Fruit fly (Drosophila melanogaster) whole organism, embryonic: Measurements from ENCODE around the gene AsnRS.

Experiments
- Abd-B ChIP-seq: fragments of 200-800 bp; sonication (Bioruptor generic); optimal IDR thresholded peaks from 2 replicates; lab custom pipeline; 2018; ENCODE audit warnings: missing biosample characterization, mild to moderate bottlenecking, missing genetic modification characterization, moderate library complexity
- Atf6 ChIP-seq: fragments of 200-800 bp; sonication (Bioruptor generic); IDR thresholded peaks from 2 replicates; pipeline ENCODE4 v1.3.6; 2022; ENCODE audit warnings: missing biosample characterization, missing genetic modification characterization
- Bdp1 ChIP-seq: fragments of 200-800 bp; sonication (Bioruptor generic); optimal IDR thresholded peaks from 3 replicates; lab custom pipeline; 2016; ENCODE audit warnings: missing biosample characterization, missing genetic modification characterization
- Blimp-1 ChIP-seq: fragments of 200-800 bp; sonication (Bioruptor generic); optimal IDR thresholded peaks from 3 replicates; lab custom pipeline; 2018; ENCODE audit warnings: missing biosample characterization, missing genetic modification characterization, mild to moderate bottlenecking, moderate library complexity, missing genetic modification reagents
- CG1024 ChIP-seq: fragments of 200-800 bp; sonication (Bioruptor generic); IDR thresholded peaks from 2 replicates; pipeline ENCODE4 v1.3.6; 2022; ENCODE audit warnings: missing biosample characterization, missing genetic modification characterization
- CG10366 ChIP-seq: fragments of 200-800 bp; sonication (Bioruptor generic); IDR thresholded peaks from 2 replicates; pipeline ENCODE4 v1.3.6; 2022; ENCODE audit warnings: missing biosample characterization, missing genetic modification characterization
- CG12391 ChIP-seq: fragments of 200-800 bp; sonication (Bioruptor generic); optimal IDR thresholded peaks from 3 replicates; lab custom pipeline; 2018; ENCODE audit warnings: missing biosample characterization, mild to moderate bottlenecking, missing genetic modification characterization, moderate library complexity
- CG13287 ChIP-seq: fragments of 200-800 bp; sonication (Bioruptor generic); IDR thresholded peaks from 2 replicates; pipeline ENCODE4 v1.3.6; 2022; ENCODE audit warnings: missing biosample characterization, missing genetic modification characterization; ENCODE audit not compliant: partially characterized antibody
- CG14050 ChIP-seq: fragments of 200-800 bp; sonication (Bioruptor generic); IDR thresholded peaks from 3 replicates; pipeline ENCODE4 v1.3.6; 2022; ENCODE audit warnings: missing biosample characterization, missing genetic modification characterization
- CG14441 ChIP-seq: fragments of 200-800 bp; sonication (Bioruptor generic); IDR thresholded peaks from 2 replicates; pipeline ENCODE4 v1.3.6; 2022; ENCODE audit warnings: missing biosample characterization, missing genetic modification characterization
- CG15011 ChIP-seq: fragments of 200-800 bp; sonication (Bioruptor generic); optimal IDR thresholded peaks from 3 replicates; lab custom pipeline; 2018; ENCODE audit warnings: missing biosample characterization, mild to moderate bottlenecking, missing genetic modification characterization
- CG1603 ChIP-seq: fragments of 200-800 bp; sonication (Bioruptor generic); optimal IDR thresholded peaks from 2 replicates; lab custom pipeline; 2019; ENCODE audit warnings: missing biosample characterization, mild to moderate bottlenecking, missing genetic modification characterization, moderate library complexity
- CG17361 ChIP-seq: fragments of 200-800 bp; sonication (Bioruptor generic); IDR thresholded peaks from 3 replicates; pipeline ENCODE4 v1.3.6; 2022; ENCODE audit warnings: missing biosample characterization, missing genetic modification characterization
- CG1792 ChIP-seq: fragments of 200-800 bp; sonication (Bioruptor generic); optimal IDR thresholded peaks from 2 replicates; lab custom pipeline; 2016; ENCODE audit warnings: missing biosample characterization, missing genetic modification characterization
- CG2129 ChIP-seq: fragments of 200-800 bp; sonication (Bioruptor generic); IDR thresholded peaks from 2 replicates; pipeline ENCODE4 v1.3.6; 2022; ENCODE audit warnings: missing biosample characterization, missing genetic modification characterization; ENCODE audit not compliant: partially characterized antibody
- CG2199 ChIP-seq: fragments of 200-800 bp; sonication (Bioruptor generic); IDR thresholded peaks from 3 replicates; pipeline ENCODE4 v1.3.6; 2022; ENCODE audit warnings: missing biosample characterization, missing genetic modification characterization
- CG31388 ChIP-seq: fragments of 200-800 bp; sonication (Bioruptor generic); optimal IDR thresholded peaks from 2 replicates; lab custom pipeline; 2016; ENCODE audit warnings: missing biosample characterization, missing genetic modification characterization
- CG33213 ChIP-seq: fragments of 200-800 bp; sonication (Bioruptor generic); optimal IDR thresholded peaks from 3 replicates; lab custom pipeline; 2016; ENCODE audit warnings: missing biosample characterization, missing genetic modification characterization
- CG34376 ChIP-seq: fragments of 200-800 bp; sonication (Bioruptor generic); optimal IDR thresholded peaks from 2 replicates; lab custom pipeline; 2018; ENCODE audit warnings: missing biosample characterization, mild to moderate bottlenecking, missing genetic modification characterization
- CG3838 ChIP-seq: fragments of 200-800 bp; sonication (Bioruptor generic); optimal IDR thresholded peaks from 3 replicates; lab custom pipeline; 2016; ENCODE audit warnings: missing biosample characterization, missing genetic modification characterization
- CG4730 ChIP-seq: fragments of 200-800 bp; sonication (Bioruptor generic); IDR thresholded peaks from 2 replicates; pipeline ENCODE4 v1.3.6; 2022; ENCODE audit warnings: missing biosample characterization, missing genetic modification characterization
- CG9817 ChIP-seq: fragments of 200-800 bp; sonication (Bioruptor generic); optimal IDR thresholded peaks from 2 replicates; lab custom pipeline; 2018; ENCODE audit warnings: missing biosample characterization, mild to moderate bottlenecking, missing genetic modification characterization, moderate library complexity
- D19A ChIP-seq: fragments of 200-800 bp; optimal IDR thresholded peaks from 3 replicates; lab custom pipeline; 2019; ENCODE audit warnings: missing biosample characterization, mild to moderate bottlenecking, missing genetic modification characterization, moderate library complexity
- Dll ChIP-seq: fragments of 200-800 bp; sonication (Bioruptor generic); IDR thresholded peaks from 4 replicates; pipeline ENCODE4 v1.3.6; 2022; ENCODE audit warnings: missing biosample characterization, missing genetic modification characterization; ENCODE audit not compliant: partially characterized antibody
- ERR ChIP-seq: fragments of 200-800 bp; sonication (Bioruptor generic); optimal IDR thresholded peaks from 2 replicates; lab custom pipeline; 2016; ENCODE audit warnings: missing biosample characterization, missing genetic modification characterization
- Ets65A ChIP-seq: fragments of 200-800 bp; sonication (Bioruptor generic); peaks from one replicate; lab custom pipeline; 2016; ENCODE audit warnings: missing biosample characterization, missing genetic modification characterization
- Fer3 ChIP-seq: fragments of 200-800 bp; sonication (Bioruptor generic); optimal IDR thresholded peaks from 2 replicates; lab custom pipeline; 2018; ENCODE audit warnings: missing biosample characterization, mild to moderate bottlenecking, missing genetic modification characterization, moderate library complexity
- HLH3B ChIP-seq: fragments of 200-800 bp; sonication (Bioruptor generic); IDR thresholded peaks from 2 replicates; pipeline ENCODE4 v1.3.6; 2022; ENCODE audit warnings: missing biosample characterization, missing genetic modification characterization
- Hand ChIP-seq: fragments of 200-800 bp; sonication (Bioruptor generic); optimal IDR thresholded peaks from 2 replicates; lab custom pipeline; 2017; ENCODE audit warnings: mild to moderate bottlenecking, missing biosample characterization, missing genetic modification reagents, missing genetic modification characterization
- Rfx ChIP-seq: fragments of 200-800 bp; sonication (Bioruptor generic); IDR thresholded peaks from 2 replicates; pipeline ENCODE4 v1.3.6; 2022; ENCODE audit warnings: missing biosample characterization, missing genetic modification characterization
- Xbp1 ChIP-seq: fragments of 200-800 bp; sonication (Bioruptor generic); optimal IDR thresholded peaks from 3 replicates; lab custom pipeline; 2016; ENCODE audit warnings: missing biosample characterization, mild to moderate bottlenecking, missing genetic modification characterization
- ci ChIP-seq: fragments of 200-800 bp; sonication (Bioruptor generic); IDR thresholded peaks from 3 replicates; pipeline ENCODE4 v1.3.6; 2022; ENCODE audit warnings: missing biosample characterization, missing genetic modification characterization
- disco-r ChIP-seq: fragments of 200-800 bp; sonication (Bioruptor generic); optimal IDR thresholded peaks from 2 replicates; lab custom pipeline; 2016; ENCODE audit warnings: missing biosample characterization, missing genetic modification characterization
- emc ChIP-seq: fragments of 200-800 bp; sonication (Bioruptor generic); optimal IDR thresholded peaks from 2 replicates; lab custom pipeline; 2016; ENCODE audit warnings: missing biosample characterization, missing genetic modification characterization
- ewg ChIP-seq: fragments of 200-800 bp; sonication (Bioruptor generic); optimal IDR thresholded peaks from 3 replicates; lab custom pipeline; 2017; ENCODE audit warnings: mild to moderate bottlenecking, missing biosample characterization, missing genetic modification reagents, missing genetic modification characterization
- ham ChIP-seq: fragments of 200-800 bp; sonication (Bioruptor generic); IDR thresholded peaks from 2 replicates; pipeline ENCODE4 v1.3.6; 2022; ENCODE audit warnings: missing biosample characterization, missing genetic modification characterization
- jumu ChIP-seq: fragments of 200-800 bp; sonication (Bioruptor generic); optimal IDR thresholded peaks from 3 replicates; lab custom pipeline; 2016; ENCODE audit warnings: missing biosample characterization, missing genetic modification characterization
- kay ChIP-seq: fragments of 200-800 bp; sonication (Bioruptor generic); optimal IDR thresholded peaks from 2 replicates; lab custom pipeline; 2016; ENCODE audit warnings: missing biosample characterization, missing genetic modification characterization
- knrl ChIP-seq: fragments of 200-800 bp; sonication (Bioruptor generic); IDR thresholded peaks from 3 replicates; pipeline ENCODE4 v1.3.6; 2022; ENCODE audit warnings: missing biosample characterization, missing genetic modification characterization; ENCODE audit not compliant: partially characterized antibody
- mirr ChIP-seq: fragments of 200-800 bp; sonication (Bioruptor generic); optimal IDR thresholded peaks from 3 replicates; lab custom pipeline; 2018; ENCODE audit warnings: missing biosample characterization, mild to moderate bottlenecking, missing genetic modification characterization
- nerfin-1 ChIP-seq: fragments of 200-800 bp; sonication (Bioruptor generic); optimal IDR thresholded peaks from 3 replicates; lab custom pipeline; 2019; ENCODE audit warnings: missing biosample characterization, mild to moderate bottlenecking, missing genetic modification characterization, moderate library complexity
- nom ChIP-seq: fragments of 200-800 bp; sonication (Bioruptor generic); optimal IDR thresholded peaks from 2 replicates; lab custom pipeline; 2017; ENCODE audit warnings: missing biosample characterization, missing genetic modification characterization, mild to moderate bottlenecking, moderate library complexity, missing genetic modification reagents
- odd ChIP-seq: fragments of 200-800 bp; sonication (Bioruptor generic); optimal IDR thresholded peaks from 2 replicates; lab custom pipeline; 2017; ENCODE audit warnings: missing biosample characterization, mild to moderate bottlenecking, missing genetic modification characterization
- pb ChIP-seq: fragments of 200-800 bp; sonication (Bioruptor generic); optimal IDR thresholded peaks from 3 replicates; lab custom pipeline; 2016; ENCODE audit warnings: missing biosample characterization, missing genetic modification characterization
- shn ChIP-seq: fragments of 200-800 bp; sonication (Bioruptor generic); optimal IDR thresholded peaks from 3 replicates; lab custom pipeline; 2016; ENCODE audit warnings: missing biosample characterization, missing genetic modification characterization
- so ChIP-seq: fragments of 200-800 bp; sonication (Bioruptor generic); IDR thresholded peaks from 3 replicates; pipeline ENCODE4 v1.3.6; 2022; ENCODE audit warnings: missing biosample characterization, missing genetic modification characterization
- sqz ChIP-seq: fragments of 200-800 bp; sonication (Bioruptor generic); optimal IDR thresholded peaks from 3 replicates; lab custom pipeline; 2018; ENCODE audit warnings: missing biosample characterization, mild to moderate bottlenecking, missing genetic modification characterization
- zen ChIP-seq: fragments of 200-800 bp; sonication (Bioruptor generic); optimal IDR thresholded peaks from 3 replicates; lab custom pipeline; 2018; ENCODE audit warnings: missing biosample characterization, mild to moderate bottlenecking, missing genetic modification characterization, moderate library complexity
- zf30C ChIP-seq: fragments of 200-800 bp; sonication (Bioruptor generic); optimal IDR thresholded peaks from 3 replicates; lab custom pipeline; 2018; ENCODE audit warnings: missing biosample characterization, mild to moderate bottlenecking, missing genetic modification characterization

AsnRS gene

dm6 chr2L:19141435-19142126, 9.8 kb upstream of the AsnRS start (continued):
- TF ChIP-seq CG15011 (GFP tag; lab: Kevin White, UChicago) (peak; percentile 63), Fer3 (tag; lab: Kevin White, UChicago) (peak; percentile 65), Atf6 (GFP tag; lab: Robert Waterston, UW) (peak; percentile 72), CG14441 (peak; percentile 35; the same call in 1 of the 2 replicates), HLH3B (GFP tag; lab: Robert Waterston, UW) (0 out of 2 replicates have a peak, but pooled peaks have one; percentile 7), jumu (GFP tag; lab: Kevin White, UChicago) (peak; percentile 44), CG33213 (GFP tag; lab: Kevin White, UChicago) (peak; percentile 53), CG2129 (GFP tag; lab: Robert Waterston, UW) (no peak), Bdp1 (peak; percentile 45), shn (peak; percentile 29), ERR (GFP tag; lab: Kevin White, UChicago) (peak; percentile 59), CG2199 (GFP tag; lab: Robert Waterston, UW) (no peak), sqz (GFP tag; lab: Kevin White, UChicago) (no peak), odd (GFP tag; lab: Kevin White, UChicago) (peak; percentile 68), CG9817 (tag; lab: Kevin White, UChicago) (peak; percentile 62), CG14050 (GFP tag; lab: Robert Waterston, UW) (no peak), Rfx (GFP tag; lab: Robert Waterston, UW) (0 out of 2 replicates have a peak, but pooled peaks have one; percentile 72), nerfin-1 (tag; lab: Kevin White, UChicago) (peak; percentile 53), ham (GFP tag; lab: Robert Waterston, UW) (no peak), CG12391 (tag; lab: Kevin White, UChicago) (peak; percentile 78), ewg (GFP tag; lab: Kevin White, UChicago) (peak; percentile 51), CG1792 (GFP tag; lab: Kevin White, UChicago) (peak; percentile 21), zf30C (GFP tag; lab: Kevin White, UChicago) (no peak), pb (GFP tag; lab: Kevin White, UChicago) (peak; percentile 42), CG13287 (GFP tag; lab: Robert Waterston, UW) (no peak), Ets65A (GFP tag; lab: Kevin White, UChicago) (peak; percentile 92), zen (tag; lab: Kevin White, UChicago) (peak; percentile 46), CG1603 (peak; percentile 54), nom (peak; percentile 2), mirr (GFP tag; lab: Kevin White, UChicago) (no peak), Dll (GFP tag; lab: Robert Waterston, UW) (no peak), emc (GFP tag; lab: Kevin White, UChicago) (peak; percentile 42), CG31388 (GFP tag; lab: Kevin White, UChicago) (peak; percentile 1), CG1024 (no peak), CG10366 (peak; percentile 27; the same call in 1 of the 2 replicates), ci (GFP tag; lab: Robert Waterston, UW) (no peak), disco-r (GFP tag; lab: Kevin White, UChicago) (peak; percentile 34), CG3838 (GFP tag; lab: Kevin White, UChicago) (no peak), knrl (no peak), CG4730 (0 out of 2 replicates have a peak, but pooled peaks have one; percentile 35), kay (GFP tag; lab: Kevin White, UChicago) (peak; percentile 10), Hand (GFP tag; lab: Kevin White, UChicago) (peak; percentile 57), D19A (peak; percentile 70), Blimp-1 (peak; percentile 79), Abd-B (GFP tag; lab: Kevin White, UChicago) (peak; percentile 25), so (GFP tag; lab: Robert Waterston, UW) (peak; percentile 73), CG17361 (peak; percentile 89), Xbp1 (peak; percentile 73), CG34376 (peak; percentile 26)
